Fruit fly (Drosophila melanogaster) whole organism, embryonic: ENCODE measurements around the gene fkh.

Source experiments
- Atf-2 ChIP-seq: fragments of 200-800 bp; sonication (Bioruptor generic); optimal IDR thresholded peaks from 2 replicates; lab custom pipeline; 2016; ENCODE audit warnings: missing biosample characterization, missing genetic modification characterization
- CG13894 ChIP-seq: fragments of 200-800 bp; sonication (Bioruptor generic); optimal IDR thresholded peaks from 3 replicates; lab custom pipeline; 2018; ENCODE audit warnings: missing biosample characterization, mild to moderate bottlenecking, missing genetic modification characterization, moderate library complexity
- CG15479 ChIP-seq: fragments of 200-800 bp; sonication (Bioruptor generic); optimal IDR thresholded peaks from 3 replicates; lab custom pipeline; 2019; ENCODE audit warnings: missing biosample characterization, mild to moderate bottlenecking, missing genetic modification characterization, moderate library complexity
- CG17568 ChIP-seq: fragments of 200-800 bp; sonication (Bioruptor generic); optimal IDR thresholded peaks from 2 replicates; lab custom pipeline; 2018; ENCODE audit warnings: missing biosample characterization, mild to moderate bottlenecking, missing genetic modification characterization, moderate library complexity
- CG31388 ChIP-seq: fragments of 200-800 bp; sonication (Bioruptor generic); optimal IDR thresholded peaks from 2 replicates; lab custom pipeline; 2016; ENCODE audit warnings: missing biosample characterization, missing genetic modification characterization
- CG3995 ChIP-seq: fragments of 200-800 bp; sonication (Bioruptor generic); optimal IDR thresholded peaks from 3 replicates; lab custom pipeline; 2016; ENCODE audit warnings: missing biosample characterization, missing genetic modification characterization
- CG4820 ChIP-seq: fragments of 200-800 bp; sonication (Bioruptor generic); optimal IDR thresholded peaks from 3 replicates; lab custom pipeline; 2016; ENCODE audit warnings: missing biosample characterization, missing genetic modification characterization
- CG4854 ChIP-seq: fragments of 200-800 bp; sonication (Bioruptor generic); optimal IDR thresholded peaks from 2 replicates; lab custom pipeline; 2016; ENCODE audit warnings: missing biosample characterization, missing genetic modification characterization, inconsistent platforms
- CG6272 ChIP-seq: fragments of 200-800 bp; sonication (Bioruptor generic); IDR thresholded peaks from 2 replicates; pipeline ENCODE4 v1.3.6; 2022; ENCODE audit warnings: missing biosample characterization, missing genetic modification characterization
- CG7745 ChIP-seq: fragments of 200-800 bp; sonication (Bioruptor generic); optimal IDR thresholded peaks from 2 replicates; lab custom pipeline; 2018; ENCODE audit warnings: missing biosample characterization, mild to moderate bottlenecking, missing genetic modification characterization, moderate library complexity
- CG9215 ChIP-seq: fragments of 200-800 bp; sonication (Bioruptor generic); IDR thresholded peaks from 2 replicates; pipeline ENCODE4 v1.3.6; 2022; ENCODE audit warnings: missing biosample characterization, missing genetic modification characterization
- CTCF ChIP-seq: fragments of 200-800 bp; sonication (Bioruptor generic); optimal IDR thresholded peaks from 2 replicates; lab custom pipeline; 2017; ENCODE audit warnings: missing biosample characterization, mild to moderate bottlenecking, missing genetic modification characterization, moderate library complexity
- Chrac-16 ChIP-seq: fragments of 200-800 bp; sonication (Bioruptor generic); optimal IDR thresholded peaks from 3 replicates; lab custom pipeline; 2016; ENCODE audit warnings: missing biosample characterization, missing genetic modification characterization
- D ChIP-seq, 2 experiments: fragments of 200-800 bp in 1 of 2; fragments of >200 bp in 1 of 2; sonication (Bioruptor generic) in 1 of 2; optimal IDR thresholded peaks; 2 replicates in 1 of 2; 3 replicates in 1 of 2; lab custom pipeline; 2017; ENCODE audit warnings: mild to moderate bottlenecking in 1 of 2, missing biosample characterization in 1 of 2, missing genetic modification characterization in 1 of 2, missing genetic modification reagents in 1 of 2
- Dad ChIP-seq: fragments of 200-800 bp; sonication (Bioruptor generic); optimal IDR thresholded peaks from 3 replicates; lab custom pipeline; 2016; ENCODE audit warnings: missing biosample characterization, missing genetic modification characterization
- Dfd ChIP-seq, 2 experiments: fragments of >200 bp; optimal IDR thresholded peaks; 2 replicates each; lab custom pipeline; 2017; ENCODE audit warnings: missing biosample characterization in 2 of 2, missing genetic modification characterization in 2 of 2
- Ets65A ChIP-seq: fragments of 200-800 bp; sonication (Bioruptor generic); peaks from one replicate; lab custom pipeline; 2016; ENCODE audit warnings: missing biosample characterization, missing genetic modification characterization
- Fer2 ChIP-seq: fragments of 200-800 bp; sonication (Bioruptor generic); optimal IDR thresholded peaks from 2 replicates; lab custom pipeline; 2018; ENCODE audit warnings: missing biosample characterization, mild to moderate bottlenecking, missing genetic modification characterization, moderate library complexity
- Hr39 ChIP-seq: fragments of >200 bp; optimal IDR thresholded peaks from 2 replicates; lab custom pipeline; 2017
- Hr78 ChIP-seq, 2 experiments: fragments of 200-800 bp in 1 of 2; fragments of >200 bp in 1 of 2; sonication (Bioruptor generic) in 1 of 2; optimal IDR thresholded peaks; 2 replicates each; lab custom pipeline; 2017 to 2019; ENCODE audit warnings: missing biosample characterization in 2 of 2, missing genetic modification characterization in 2 of 2, mild to moderate bottlenecking in 1 of 2, moderate library complexity in 1 of 2
- Hsf ChIP-seq: fragments of 200-800 bp; sonication (Bioruptor generic); optimal IDR thresholded peaks from 3 replicates; lab custom pipeline; 2016; ENCODE audit warnings: missing biosample characterization, missing genetic modification characterization
- Kr ChIP-seq: fragments of 200-800 bp; sonication (Bioruptor generic); optimal IDR thresholded peaks from 2 replicates; lab custom pipeline; 2017; ENCODE audit warnings: missing biosample characterization, mild to moderate bottlenecking, missing genetic modification characterization
- Med ChIP-seq: fragments of 200-800 bp; sonication (Bioruptor generic); peaks from one replicate; lab custom pipeline; 2016; ENCODE audit warnings: missing biosample characterization, missing genetic modification characterization, mild to moderate bottlenecking, inconsistent platforms, moderate library complexity
- Nf-YB ChIP-seq: fragments of 200-800 bp; sonication (Bioruptor generic); optimal IDR thresholded peaks from 3 replicates; lab custom pipeline; 2019; ENCODE audit warnings: missing biosample characterization, mild to moderate bottlenecking, missing genetic modification characterization, moderate library complexity
- Optix ChIP-seq: fragments of 200-800 bp; sonication (Bioruptor generic); IDR thresholded peaks from 3 replicates; pipeline ENCODE4 v1.3.6; 2022; ENCODE audit warnings: missing biosample characterization, missing genetic modification characterization
- Stat92E ChIP-seq, 3 experiments: fragments of >200 bp in 2 of 3; fragments of 200-800 bp in 1 of 3; sonication (Bioruptor generic) in 1 of 3; optimal IDR thresholded peaks; 2 replicates each; lab custom pipeline; 2017 to 2019; ENCODE audit warnings: missing biosample characterization in 3 of 3, missing genetic modification characterization in 3 of 3, mild to moderate bottlenecking in 1 of 3, moderate library complexity in 1 of 3
- Xbp1 ChIP-seq: fragments of 200-800 bp; sonication (Bioruptor generic); optimal IDR thresholded peaks from 3 replicates; lab custom pipeline; 2016; ENCODE audit warnings: missing biosample characterization, mild to moderate bottlenecking, missing genetic modification characterization
- chn ChIP-seq: fragments of 200-800 bp; sonication (Bioruptor generic); optimal IDR thresholded peaks from 2 replicates; lab custom pipeline; 2016; ENCODE audit warnings: missing biosample characterization, missing genetic modification characterization
- da ChIP-seq: fragments of 200-800 bp; sonication (Bioruptor generic); optimal IDR thresholded peaks from 2 replicates; lab custom pipeline; 2016; ENCODE audit warnings: missing biosample characterization, missing genetic modification characterization
- dm ChIP-seq: fragments of 200-800 bp; sonication (Bioruptor generic); optimal IDR thresholded peaks from 3 replicates; lab custom pipeline; 2016; ENCODE audit warnings: missing biosample characterization, missing genetic modification characterization
- emc ChIP-seq: fragments of 200-800 bp; sonication (Bioruptor generic); optimal IDR thresholded peaks from 2 replicates; lab custom pipeline; 2016; ENCODE audit warnings: missing biosample characterization, missing genetic modification characterization
- ewg ChIP-seq: fragments of 200-800 bp; sonication (Bioruptor generic); optimal IDR thresholded peaks from 3 replicates; lab custom pipeline; 2017; ENCODE audit warnings: mild to moderate bottlenecking, missing biosample characterization, missing genetic modification reagents, missing genetic modification characterization
- grn ChIP-seq: fragments of 200-800 bp; sonication (Bioruptor generic); optimal IDR thresholded peaks from 3 replicates; lab custom pipeline; 2017; ENCODE audit warnings: missing biosample characterization, missing genetic modification characterization
- her ChIP-seq: fragments of 200-800 bp; sonication (Bioruptor generic); optimal IDR thresholded peaks from 2 replicates; lab custom pipeline; 2016; ENCODE audit warnings: missing biosample characterization, missing genetic modification characterization
- knrl ChIP-seq: fragments of 200-800 bp; sonication (Bioruptor generic); IDR thresholded peaks from 3 replicates; pipeline ENCODE4 v1.3.6; 2022; ENCODE audit warnings: missing biosample characterization, missing genetic modification characterization; ENCODE audit not compliant: partially characterized antibody
- mam ChIP-seq: fragments of 200-800 bp; sonication (Bioruptor generic); optimal IDR thresholded peaks from 3 replicates; lab custom pipeline; 2016; ENCODE audit warnings: missing biosample characterization, missing genetic modification characterization
- onecut ChIP-seq: fragments of 200-800 bp; sonication (Bioruptor generic); IDR thresholded peaks from 2 replicates; pipeline ENCODE4 v1.3.6; 2022; ENCODE audit warnings: missing biosample characterization, missing genetic modification characterization
- psq ChIP-seq: fragments of 200-800 bp; sonication (Bioruptor generic); optimal IDR thresholded peaks from 2 replicates; lab custom pipeline; 2017; ENCODE audit warnings: missing biosample characterization, missing genetic modification characterization
- sens ChIP-seq: fragments of 200-800 bp; sonication (Bioruptor generic); peaks from one replicate; lab custom pipeline; 2016; ENCODE audit warnings: missing biosample characterization, missing genetic modification characterization
- seq ChIP-seq: fragments of 200-800 bp; sonication (Bioruptor generic); IDR thresholded peaks from 2 replicates; pipeline ENCODE4 v1.3.6; 2022; ENCODE audit warnings: missing biosample characterization, missing genetic modification characterization
- sim ChIP-seq: fragments of 200-800 bp; sonication (Bioruptor generic); IDR thresholded peaks from 2 replicates; pipeline ENCODE4 v1.3.6; 2022; ENCODE audit warnings: missing biosample characterization, missing genetic modification characterization
- sisA ChIP-seq: fragments of 200-800 bp; sonication (Bioruptor generic); IDR thresholded peaks from 2 replicates; pipeline ENCODE4 v1.3.6; 2022; ENCODE audit warnings: missing biosample characterization, missing genetic modification characterization
- slbo ChIP-seq: fragments of 200-800 bp; sonication (Bioruptor generic); IDR thresholded peaks from 2 replicates; pipeline ENCODE4 v1.3.6; 2022; ENCODE audit warnings: missing biosample characterization, missing genetic modification characterization
- sr ChIP-seq: fragments of 200-800 bp; sonication (Bioruptor generic); IDR thresholded peaks from 3 replicates; pipeline ENCODE4 v1.3.6; 2022; ENCODE audit warnings: missing biosample characterization, missing genetic modification characterization
- trh ChIP-seq: fragments of 200-800 bp; sonication (Bioruptor generic); optimal IDR thresholded peaks from 2 replicates; lab custom pipeline; 2016; ENCODE audit warnings: missing biosample characterization, missing genetic modification characterization

fkh gene

DNA sequence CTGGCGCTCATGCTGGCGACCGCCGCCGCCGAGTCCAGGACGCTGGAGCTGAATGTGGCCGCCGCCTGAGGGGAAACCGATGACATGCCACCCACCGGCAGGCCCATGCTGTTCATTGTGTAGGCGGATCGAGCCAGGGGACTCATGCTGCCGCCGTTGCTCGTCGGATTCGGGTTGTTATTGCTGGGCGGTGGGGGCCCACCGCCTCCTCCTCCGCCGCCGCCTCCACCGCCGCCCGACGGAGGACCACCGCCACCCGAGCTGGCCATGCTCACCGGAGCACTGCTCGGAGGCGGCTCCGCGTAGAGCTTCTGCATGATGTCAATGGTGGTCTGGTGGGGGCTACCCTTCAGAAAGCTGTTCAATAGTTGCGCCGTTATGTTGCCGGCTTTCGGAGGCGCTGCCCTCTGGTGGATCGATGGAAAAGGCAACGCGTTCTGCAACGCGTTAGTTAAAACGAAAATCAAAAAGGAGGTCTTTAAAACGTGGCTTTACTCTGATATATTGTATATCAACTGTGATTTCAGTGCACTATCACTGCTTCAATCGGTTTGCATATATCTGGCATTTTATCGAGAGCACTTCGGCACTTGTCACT lies 728 bp downstream of the fkh start:
- TF ChIP-seq Hr39 (lab: Kevin White, UChicago) (peak; percentile 76), Med (GFP tag; lab: Kevin White, UChicago) (peak; percentile 24), sens (GFP tag; lab: Kevin White, UChicago) (peak; percentile 37), Dad (GFP tag; lab: Kevin White, UChicago) (no peak), slbo (GFP tag; lab: Robert Waterston, UW) (0 out of 2 replicates have a peak, but pooled peaks have one; percentile 16)

dm6 chr3R:28582629-28583028 lies 2.4 kb downstream of the fkh start:
- TF ChIP-seq da (GFP tag; lab: Kevin White, UChicago) (no peak), mam (GFP tag; lab: Kevin White, UChicago) (no peak), Stat92E (GFP tag; optimal IDR thresholded peaks at IDR 0.05; lab: Kevin White, UChicago) (no peak), Ets65A (GFP tag; lab: Kevin White, UChicago) (peak; percentile 15), Xbp1 (GFP tag; lab: Kevin White, UChicago) (no peak), her (no peak), sisA (GFP tag; lab: Robert Waterston, UW) (no peak), Dfd (GFP tag; optimal IDR thresholded peaks at IDR 0.05; lab: Kevin White, UChicago) (peak in 1 of 2 experiments; percentile 55), psq (no peak)

DNA sequence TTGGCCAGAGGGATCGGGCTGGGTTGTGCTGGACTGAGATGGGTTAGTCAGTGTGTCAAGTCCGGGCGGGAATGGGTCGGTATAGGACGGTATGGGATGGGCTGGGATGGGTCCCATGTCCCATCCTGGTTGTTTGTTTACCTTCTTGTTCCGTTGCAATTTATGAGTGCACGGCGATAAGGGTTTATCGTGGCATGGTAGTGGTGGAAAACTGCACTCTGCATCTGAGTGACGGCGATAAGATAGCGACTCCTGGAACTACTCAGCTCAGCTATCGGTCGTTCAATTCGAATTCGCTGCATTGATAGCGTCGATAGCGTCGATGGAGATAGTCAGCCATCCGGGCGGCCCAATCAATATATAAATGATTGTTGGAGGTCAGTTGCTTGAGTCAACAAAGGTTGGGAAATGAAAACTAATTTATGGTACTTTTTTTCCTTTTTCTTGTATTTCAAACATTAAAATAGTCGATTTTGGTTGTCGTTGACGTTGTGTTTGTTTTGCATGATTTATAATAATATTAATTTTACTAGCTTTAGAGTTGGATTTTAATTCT lies 4.4 kb downstream of the fkh start:
- TF ChIP-seq Fer2 (tag; lab: Kevin White, UChicago) (no peak), sens (GFP tag; lab: Kevin White, UChicago) (peak; percentile 25), Med (GFP tag; lab: Kevin White, UChicago) (peak; percentile 60), knrl (no peak), CG15479 (peak; percentile 64), Hr78 (GFP tag; optimal IDR thresholded peaks at IDR 0.05; lab: Kevin White, UChicago) (peak in 1 of 2 experiments; percentile 9), grn (peak; percentile 82), CG17568 (GFP tag; lab: Kevin White, UChicago) (no peak), Kr (GFP tag; lab: Kevin White, UChicago) (peak; percentile 39)
- TF ChIP-seq, all 482 proteins: peak for 6

DNA sequence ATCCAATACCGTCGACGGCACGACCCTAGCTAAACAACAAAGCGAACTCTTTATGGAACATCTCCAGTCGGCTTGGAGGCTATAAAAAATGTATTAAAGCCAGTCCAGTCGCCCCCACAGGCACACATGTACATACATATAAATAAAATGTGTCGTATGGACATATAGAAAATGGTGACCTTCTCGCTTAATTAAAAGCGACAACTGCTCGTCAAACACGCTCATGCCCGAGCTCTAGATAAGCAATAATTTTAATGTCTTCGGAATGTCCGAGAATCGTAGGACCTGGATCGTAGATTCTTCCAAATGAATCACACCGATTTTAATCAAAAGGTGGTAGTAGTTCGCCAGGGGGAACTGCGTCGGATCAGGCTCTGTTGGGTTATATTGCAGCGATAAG lies 5.1 kb downstream of the fkh start:
- TF ChIP-seq CG7745 (tag; lab: Kevin White, UChicago) (peak; percentile 62), emc (GFP tag; lab: Kevin White, UChicago) (no peak)

DNA sequence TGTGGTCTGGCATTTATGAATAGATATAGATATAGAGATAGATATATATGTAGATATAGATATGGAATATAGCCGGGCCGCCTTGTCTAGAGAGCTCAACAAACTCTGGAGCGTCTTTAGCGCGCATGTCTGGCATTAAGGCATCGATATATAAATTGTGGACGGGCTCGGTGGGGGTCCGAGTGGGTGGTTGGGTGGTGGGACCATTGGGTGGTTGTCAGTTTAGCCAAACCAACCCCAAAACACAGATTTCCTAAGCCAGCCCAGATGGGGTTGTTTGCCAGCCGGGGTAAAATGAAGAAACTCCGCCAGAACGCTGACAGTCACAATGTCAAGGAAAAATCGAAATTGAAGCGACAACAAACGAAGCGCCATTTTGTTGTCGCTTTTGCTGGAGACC lies 5.6 kb downstream of the fkh start:
- TF ChIP-seq CG4820 (GFP tag; lab: Kevin White, UChicago) (no peak), CG4854 (no peak), trh (GFP tag; lab: Kevin White, UChicago) (no peak), CTCF (GFP tag; lab: Kevin White, UChicago) (no peak), Nf-YB (GFP tag; lab: Kevin White, UChicago) (peak; percentile 62), chn (GFP tag; lab: Kevin White, UChicago) (no peak), CG3995 (GFP tag; lab: Kevin White, UChicago) (no peak), dm (GFP tag; lab: Kevin White, UChicago) (no peak), CG31388 (GFP tag; lab: Kevin White, UChicago) (no peak), CG6272 (GFP tag; lab: Robert Waterston, UW) (no peak), Hsf (GFP tag; lab: Kevin White, UChicago) (no peak), Atf-2 (GFP tag; lab: Kevin White, UChicago) (no peak), Chrac-16 (no peak), sr (GFP tag; lab: Robert Waterston, UW) (no peak), CG9215 (GFP tag; lab: Robert Waterston, UW) (no peak), onecut (GFP tag; lab: Robert Waterston, UW) (peak; percentile 37), D (optimal IDR thresholded peaks at IDR 0.05; lab: Kevin White, UChicago) (no peak), D (GFP tag; optimal IDR thresholded peaks at IDR 0.05; lab: Kevin White, UChicago) (no peak), sim (no peak), seq (peak; percentile 21; the same call in 1 of the 2 replicates), ewg (GFP tag; lab: Kevin White, UChicago) (peak; percentile 59), Optix (no peak), CG13894 (tag; lab: Kevin White, UChicago) (no peak)
